Fruit fly (Drosophila melanogaster) whole organism, pupa: Measurements from ENCODE around the gene CG12171.
A peak's percentile ranks its signal among the peaks of the same experiment; 100 is the strongest.

Experiments
- CG10348 ChIP-seq: fragments of 200-800 bp; sonication (Bioruptor generic); IDR thresholded peaks from 2 replicates; pipeline ENCODE4 v1.3.6; 2022; ENCODE audit warnings: missing biosample characterization, missing genetic modification characterization
- CG12605 ChIP-seq: fragments of 200-800 bp; sonication (Bioruptor generic); IDR thresholded peaks from 2 replicates; pipeline ENCODE4 v1.3.6; 2022; ENCODE audit warnings: missing biosample characterization, missing genetic modification characterization
- CG13204 ChIP-seq: fragments of 200-800 bp; sonication (Bioruptor generic); optimal IDR thresholded peaks from 2 replicates; lab custom pipeline; 2018; ENCODE audit warnings: missing biosample characterization, mild to moderate bottlenecking, missing genetic modification characterization, moderate library complexity
- CG14655 ChIP-seq: fragments of 200-800 bp; sonication (Bioruptor generic); optimal IDR thresholded peaks from 3 replicates; lab custom pipeline; 2017; ENCODE audit warnings: mild to moderate bottlenecking, missing biosample characterization, missing genetic modification reagents, missing genetic modification characterization
- CG15710 ChIP-seq: fragments of 200-800 bp; sonication (Bioruptor generic); optimal IDR thresholded peaks from 2 replicates; lab custom pipeline; 2018; ENCODE audit warnings: missing biosample characterization, mild to moderate bottlenecking, missing genetic modification characterization, moderate library complexity
- CG17806 ChIP-seq: fragments of 200-800 bp; sonication (Bioruptor generic); optimal IDR thresholded peaks from 2 replicates; lab custom pipeline; 2018; ENCODE audit warnings: missing biosample characterization, mild to moderate bottlenecking, missing genetic modification characterization, moderate library complexity
- CG32121 ChIP-seq: fragments of 200-800 bp; sonication (Bioruptor generic); IDR thresholded peaks from 2 replicates; pipeline ENCODE4 v1.3.6; 2022; ENCODE audit warnings: missing biosample characterization, missing genetic modification characterization
- CG34367 ChIP-seq: fragments of 200-800 bp; sonication (Bioruptor generic); optimal IDR thresholded peaks from 2 replicates; lab custom pipeline; 2018; ENCODE audit warnings: missing biosample characterization, mild to moderate bottlenecking, missing genetic modification characterization
- CG4496 ChIP-seq: fragments of 200-800 bp; sonication (Bioruptor generic); IDR thresholded peaks from 3 replicates; pipeline ENCODE4 v1.3.6; 2022; ENCODE audit warnings: missing biosample characterization, missing genetic modification characterization
- CG8159 ChIP-seq: fragments of 200-800 bp; sonication (Bioruptor generic); optimal IDR thresholded peaks from 3 replicates; lab custom pipeline; 2018; ENCODE audit warnings: missing biosample characterization, mild to moderate bottlenecking, missing genetic modification characterization, moderate library complexity
- CG8301 ChIP-seq: fragments of 200-800 bp; sonication (Bioruptor generic); optimal IDR thresholded peaks from 2 replicates; lab custom pipeline; 2018; ENCODE audit warnings: missing biosample characterization, mild to moderate bottlenecking, missing genetic modification characterization
- CG9948 ChIP-seq: fragments of 200-800 bp; sonication (Bioruptor generic); optimal IDR thresholded peaks from 2 replicates; lab custom pipeline; 2018; ENCODE audit warnings: missing biosample characterization, mild to moderate bottlenecking, missing genetic modification characterization, moderate library complexity
- D1 ChIP-seq: fragments of 200-800 bp; sonication (Bioruptor generic); optimal IDR thresholded peaks from 2 replicates; lab custom pipeline; 2018; ENCODE audit warnings: missing biosample characterization, mild to moderate bottlenecking, missing genetic modification characterization, moderate library complexity
- EcR ChIP-seq: fragments of 200-800 bp; sonication (Bioruptor generic); optimal IDR thresholded peaks from 3 replicates; lab custom pipeline; 2019; ENCODE audit warnings: missing biosample characterization, missing genetic modification characterization, mild to moderate bottlenecking, moderate library complexity, missing genetic modification reagents
- Ets98B ChIP-seq: fragments of 200-800 bp; sonication (Bioruptor generic); IDR thresholded peaks from 2 replicates; pipeline ENCODE4 v1.3.6; 2022; ENCODE audit warnings: missing biosample characterization, missing genetic modification characterization
- Pif1A ChIP-seq: fragments of 200-800 bp; sonication (Bioruptor generic); optimal IDR thresholded peaks from 3 replicates; lab custom pipeline; 2016; ENCODE audit warnings: missing biosample characterization, missing genetic modification characterization
- Pif1B ChIP-seq: fragments of 200-800 bp; sonication (Bioruptor generic); optimal IDR thresholded peaks from 3 replicates; lab custom pipeline; 2016; ENCODE audit warnings: missing biosample characterization, missing genetic modification characterization
- Snoo ChIP-seq: fragments of 200-800 bp; sonication (Bioruptor generic); optimal IDR thresholded peaks from 3 replicates; lab custom pipeline; 2017; ENCODE audit warnings: missing biosample characterization, mild to moderate bottlenecking, missing genetic modification characterization, inconsistent platforms
- fd96Ca ChIP-seq: fragments of 200-800 bp; sonication (Bioruptor generic); IDR thresholded peaks from 3 replicates; pipeline ENCODE4 v1.3.6; 2022; ENCODE audit warnings: missing biosample characterization, missing genetic modification characterization
- gl ChIP-seq: fragments of 200-800 bp; sonication (Bioruptor generic); optimal IDR thresholded peaks from 2 replicates; lab custom pipeline; 2018; ENCODE audit warnings: missing biosample characterization, mild to moderate bottlenecking, missing genetic modification characterization
- rn ChIP-seq: fragments of 200-800 bp; sonication (Bioruptor generic); IDR thresholded peaks from 2 replicates; pipeline ENCODE4 v1.3.6; 2022; ENCODE audit warnings: missing biosample characterization, missing genetic modification characterization

The CG12171 gene

dm6 chr3R:5611167-5611566, 22.3 kb upstream of the CG12171 start:
- TF ChIP-seq Ets98B (GFP tag; lab: Robert Waterston, UW), result no peak
- TF ChIP-seq EcR (GFP tag; lab: Kevin White, UChicago), result peak; percentile 51
- TF ChIP-seq, all 21 proteins: peak for 1

DNA sequence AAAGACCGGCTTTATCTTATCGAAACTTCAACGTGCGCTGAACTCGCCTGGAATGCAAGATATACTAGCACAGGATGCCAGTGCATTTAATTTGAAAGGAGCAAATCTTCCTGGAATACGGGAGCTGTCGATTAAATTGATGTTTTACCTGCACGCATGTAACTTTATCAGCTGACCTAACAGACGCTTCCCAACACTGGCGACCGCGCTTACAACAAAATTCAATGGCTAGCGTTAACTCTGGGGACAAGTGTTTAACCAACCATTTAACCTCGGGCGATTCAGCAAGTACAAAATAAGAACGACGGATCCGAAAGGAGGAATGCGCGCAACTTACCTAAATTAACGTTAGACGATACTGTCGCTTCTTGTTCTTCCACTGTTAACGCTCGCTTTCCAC, 21.7 kb upstream of the CG12171 start:
- TF ChIP-seq Pif1B, result no peak
- TF ChIP-seq CG10348, result no peak
- TF ChIP-seq CG8301 (tag; lab: Kevin White, UChicago), result no peak
- TF ChIP-seq CG12605 (GFP tag; lab: Robert Waterston, UW), result no peak
- TF ChIP-seq CG9948, result no peak
- TF ChIP-seq Ets98B (GFP tag; lab: Robert Waterston, UW), result no peak
- no peak for TF ChIP-seq EcR (GFP tag; lab: Kevin White, UChicago)
- TF ChIP-seq CG8159 (tag; lab: Kevin White, UChicago), result no peak
- no peak for TF ChIP-seq rn (GFP tag; lab: Robert Waterston, UW)
- TF ChIP-seq CG4496 (GFP tag; lab: Robert Waterston, UW), result no peak
- TF ChIP-seq CG17806 (tag; lab: Kevin White, UChicago), result no peak
- TF ChIP-seq CG15710 (tag; lab: Kevin White, UChicago), result no peak

DNA sequence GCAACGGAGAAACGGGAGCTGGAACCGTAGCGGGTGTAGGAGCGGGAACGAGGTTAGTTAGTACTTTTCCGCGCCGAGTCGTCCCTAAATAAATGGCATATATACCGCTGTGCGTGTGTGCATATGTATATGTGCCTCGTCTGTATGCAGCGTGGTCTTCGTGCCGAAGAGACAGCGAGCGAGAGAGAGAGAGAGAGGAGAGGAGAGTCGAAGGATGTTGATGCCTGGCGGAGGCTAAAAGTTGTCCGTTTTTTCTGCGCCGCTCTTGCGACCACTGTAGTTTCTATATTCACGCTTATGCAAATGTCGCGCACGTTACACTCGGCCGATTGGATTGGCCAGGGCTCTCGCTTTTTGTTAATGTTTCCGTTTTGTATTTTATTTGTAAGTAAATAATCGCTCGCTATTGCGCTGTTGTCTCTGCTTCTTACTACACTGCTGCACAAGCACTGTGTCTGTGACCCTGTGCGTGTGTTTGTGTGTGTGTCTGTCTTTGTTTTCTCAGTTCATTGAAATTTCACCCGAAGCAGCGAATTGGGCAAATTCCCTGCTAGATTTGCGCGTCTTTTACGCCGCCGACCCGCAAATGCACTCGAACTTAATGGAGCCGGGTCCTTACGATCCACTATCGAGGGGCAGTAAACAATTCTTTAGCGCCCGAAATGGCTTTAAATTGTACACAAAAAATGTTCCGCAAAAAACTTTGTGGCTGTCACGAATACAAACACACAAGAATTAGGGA, 20.9 kb upstream of the CG12171 start, which contains the start of gene Rga:
TSS of gene Rga (minus strand) at position 741 of the 742 bp plus-strand sequence.
- TF ChIP-seq CG12605 (GFP tag; lab: Robert Waterston, UW), result 0 out of 2 replicates have a peak, but pooled peaks have one; percentile 24
- TF ChIP-seq CG13204 (GFP tag; lab: Kevin White, UChicago), result no peak
- TF ChIP-seq EcR (GFP tag; lab: Kevin White, UChicago), result peak; percentile 85

DNA sequence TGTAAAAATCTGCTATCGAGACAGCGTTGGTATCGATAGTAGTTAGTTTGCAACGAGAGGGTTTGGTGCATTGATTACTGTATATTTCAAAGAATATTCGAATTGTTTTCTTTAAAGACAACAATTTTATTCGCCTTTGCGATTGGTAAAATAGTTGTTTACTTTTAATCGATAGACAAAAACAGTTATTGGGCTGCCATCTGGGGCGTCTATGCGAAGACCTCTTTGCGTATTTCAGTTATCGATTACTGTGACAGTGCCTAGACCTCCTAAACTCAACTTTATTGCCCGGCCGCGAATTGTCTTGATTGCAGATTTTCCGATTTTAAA, 20.3 kb upstream of the CG12171 start, which contains the start of gene Atu:
TSS of gene Atu (plus strand) at position 245 of the 330 bp plus-strand sequence.
- TF ChIP-seq CG13204 (GFP tag; lab: Kevin White, UChicago), result no peak
- no peak for TF ChIP-seq CG8301 (tag; lab: Kevin White, UChicago)
- no peak for TF ChIP-seq rn (GFP tag; lab: Robert Waterston, UW)
- TF ChIP-seq CG32121 (GFP tag; lab: Robert Waterston, UW), result no peak
- no peak for TF ChIP-seq CG15710 (tag; lab: Kevin White, UChicago)
- TF ChIP-seq D1 (tag; lab: Kevin White, UChicago), result no peak
- no peak for TF ChIP-seq CG9948
- TF ChIP-seq CG8159 (tag; lab: Kevin White, UChicago), result no peak
- no peak for TF ChIP-seq Pif1B
- TF ChIP-seq fd96Ca, result no peak
- no peak for TF ChIP-seq CG10348
- TF ChIP-seq EcR (GFP tag; lab: Kevin White, UChicago), result no peak
- TF ChIP-seq CG17806 (tag; lab: Kevin White, UChicago), result no peak
- no peak for TF ChIP-seq CG12605 (GFP tag; lab: Robert Waterston, UW)
- TF ChIP-seq CG34367 (tag; lab: Kevin White, UChicago), result no peak

DNA sequence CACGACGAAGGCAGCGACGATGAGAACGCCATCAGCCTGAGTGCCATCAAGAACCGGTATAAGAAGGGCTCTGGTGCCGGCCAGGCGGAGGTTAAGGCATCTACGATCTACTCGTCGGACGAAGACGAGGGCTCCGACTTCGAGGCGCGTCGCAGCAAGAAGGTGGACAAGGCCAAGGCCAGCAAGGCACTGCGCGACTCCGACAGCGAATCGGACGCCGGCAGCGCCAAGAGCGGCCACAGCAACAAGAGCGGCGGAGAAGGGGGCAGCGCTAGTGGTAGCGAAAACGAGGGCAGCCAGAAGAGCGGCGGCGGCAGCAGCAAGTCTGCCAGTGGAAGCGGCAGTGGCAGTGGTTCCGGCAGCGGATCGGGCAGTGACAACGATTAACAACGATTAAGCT, 17.9 kb upstream of the CG12171 start:
- TF ChIP-seq Ets98B (GFP tag; lab: Robert Waterston, UW) (no peak), EcR (GFP tag; lab: Kevin White, UChicago) (peak; percentile 85), CG13204 (GFP tag; lab: Kevin White, UChicago) (peak; percentile 79)

DNA sequence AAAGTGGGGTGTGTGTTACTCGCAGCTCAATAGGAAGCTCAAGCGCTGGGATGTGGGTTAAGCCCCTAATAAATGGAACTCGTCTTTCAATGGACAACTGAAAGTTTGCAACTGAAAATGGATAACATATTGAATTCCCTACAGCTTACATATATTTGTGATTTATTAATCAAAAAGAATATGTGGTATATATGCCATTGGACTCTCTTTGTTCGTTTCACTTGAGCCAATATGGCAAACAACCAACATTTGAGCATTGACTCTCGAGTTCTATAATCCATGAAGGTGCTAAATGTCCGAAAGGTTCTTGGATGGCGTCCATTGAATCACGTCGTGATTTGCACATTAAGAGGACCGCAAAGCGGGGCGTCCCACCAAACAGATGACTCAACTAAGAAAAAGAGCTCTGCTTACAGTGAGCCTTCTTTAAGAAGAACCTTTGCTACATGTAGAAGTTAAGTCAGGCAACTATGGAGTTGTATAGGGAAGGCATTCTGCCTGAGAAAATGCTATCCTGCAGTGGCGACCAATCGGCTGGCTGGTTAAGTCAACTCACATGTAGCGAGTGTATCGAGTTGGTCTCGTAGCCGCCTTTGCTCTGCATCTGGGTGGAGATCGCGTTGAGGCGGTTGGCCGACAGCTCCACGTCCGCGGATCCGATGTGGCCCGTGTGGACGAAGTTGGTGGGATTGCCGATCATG, 15.4 kb upstream of the CG12171 start:
- TF ChIP-seq D1 (tag; lab: Kevin White, UChicago) (no peak), CG14655 (GFP tag; lab: Kevin White, UChicago) (no peak), CG4496 (GFP tag; lab: Robert Waterston, UW) (peak; percentile 46; the same call in 2 of the 3 replicates), CG15710 (tag; lab: Kevin White, UChicago) (peak; percentile 50), CG9948 (peak; percentile 32), fd96Ca (peak; percentile 63), rn (GFP tag; lab: Robert Waterston, UW) (no peak), CG12605 (GFP tag; lab: Robert Waterston, UW) (no peak), Snoo (tag; lab: Kevin White, UChicago) (peak; percentile 22), CG8159 (tag; lab: Kevin White, UChicago) (peak; percentile 34), CG17806 (tag; lab: Kevin White, UChicago) (peak; percentile 22), CG10348 (no peak), Pif1A (GFP tag; lab: Kevin White, UChicago) (peak; percentile 16), CG32121 (GFP tag; lab: Robert Waterston, UW) (peak; percentile 56), Pif1B (no peak), gl (tag; lab: Kevin White, UChicago) (peak; percentile 7), CG13204 (GFP tag; lab: Kevin White, UChicago) (no peak), Ets98B (GFP tag; lab: Robert Waterston, UW) (peak; percentile 55), CG8301 (tag; lab: Kevin White, UChicago) (peak; percentile 53), EcR (GFP tag; lab: Kevin White, UChicago) (no peak), CG34367 (tag; lab: Kevin White, UChicago) (no peak)
